Fruit fly (Drosophila melanogaster) whole organism, adult: Measurements from ENCODE around the gene LManIII.

Experiments
- CG11617 ChIP-seq: fragments of 200-800 bp; sonication (Bioruptor generic); optimal IDR thresholded peaks from 2 replicates; lab custom pipeline; 2017; ENCODE audit warnings: mild to moderate bottlenecking, missing biosample characterization, missing genetic modification reagents, missing genetic modification characterization
- CG12768 ChIP-seq: fragments of 200-800 bp; sonication (Bioruptor generic); optimal IDR thresholded peaks from 2 replicates; lab custom pipeline; 2017; ENCODE audit warnings: missing biosample characterization, missing genetic modification characterization, mild to moderate bottlenecking, moderate library complexity, missing genetic modification reagents
- CG14711 ChIP-seq: fragments of 200-800 bp; sonication (Bioruptor generic); optimal IDR thresholded peaks from 2 replicates; lab custom pipeline; 2018; ENCODE audit warnings: missing biosample characterization, mild to moderate bottlenecking, missing genetic modification characterization, moderate library complexity
- CG1620 ChIP-seq: fragments of 200-800 bp; sonication (Bioruptor generic); optimal IDR thresholded peaks from 2 replicates; lab custom pipeline; 2016; ENCODE audit warnings: missing biosample characterization, missing genetic modification characterization
- CG33017 ChIP-seq: fragments of 200-800 bp; sonication (Bioruptor generic); optimal IDR thresholded peaks from 2 replicates; lab custom pipeline; 2018; ENCODE audit warnings: missing biosample characterization, mild to moderate bottlenecking, missing genetic modification characterization, moderate library complexity
- CG5204 ChIP-seq: fragments of 200-800 bp; sonication (Bioruptor generic); optimal IDR thresholded peaks from 2 replicates; lab custom pipeline; 2016; ENCODE audit warnings: missing biosample characterization, missing genetic modification characterization
- CG7045 ChIP-seq: fragments of 200-800 bp; sonication (Bioruptor generic); optimal IDR thresholded peaks from 2 replicates; lab custom pipeline; 2017; ENCODE audit warnings: missing biosample characterization, mild to moderate bottlenecking, missing genetic modification characterization
- CG7101 ChIP-seq: fragments of 200-800 bp; sonication (Bioruptor generic); optimal IDR thresholded peaks from 2 replicates; lab custom pipeline; 2018; ENCODE audit warnings: missing biosample characterization, mild to moderate bottlenecking, missing genetic modification characterization, moderate library complexity
- Clk ChIP-seq: fragments of 200-800 bp; sonication (Bioruptor generic); optimal IDR thresholded peaks from 2 replicates; lab custom pipeline; 2017; ENCODE audit warnings: missing biosample characterization, missing genetic modification characterization
- Crg-1 ChIP-seq: fragments of 200-800 bp; sonication (Bioruptor generic); optimal IDR thresholded peaks from 2 replicates; lab custom pipeline; 2016; ENCODE audit warnings: missing biosample characterization, missing genetic modification characterization
- Hr96 ChIP-seq: fragments of 200-800 bp; sonication (Bioruptor generic); optimal IDR thresholded peaks from 2 replicates; lab custom pipeline; 2016; ENCODE audit warnings: missing biosample characterization, missing genetic modification characterization
- Mnt ChIP-seq: fragments of 200-800 bp; sonication (Bioruptor generic); optimal IDR thresholded peaks from 2 replicates; lab custom pipeline; 2016; ENCODE audit warnings: missing biosample characterization, mild to moderate bottlenecking, missing genetic modification characterization
- bab1 ChIP-seq: fragments of 200-800 bp; sonication (Bioruptor generic); optimal IDR thresholded peaks from 3 replicates; lab custom pipeline; 2019; ENCODE audit warnings: missing biosample characterization, mild to moderate bottlenecking, missing genetic modification characterization, moderate library complexity
- cic ChIP-seq: fragments of 200-800 bp; sonication (Bioruptor generic); optimal IDR thresholded peaks from 2 replicates; lab custom pipeline; 2017; ENCODE audit warnings: missing biosample characterization, mild to moderate bottlenecking, missing genetic modification characterization, moderate library complexity
- cnc ChIP-seq, 2 experiments: fragments of >200 bp; optimal IDR thresholded peaks; 2 replicates each; lab custom pipeline; 2017
- kay ChIP-seq: fragments of 200-800 bp; sonication (Bioruptor generic); peaks from one replicate; lab custom pipeline; 2016; ENCODE audit warnings: missing biosample characterization, missing genetic modification characterization, borderline replicate concordance
- ovo ChIP-seq: fragments of 200-800 bp; sonication (Bioruptor generic); optimal IDR thresholded peaks from 2 replicates; lab custom pipeline; 2016; ENCODE audit warnings: missing biosample characterization, missing genetic modification characterization
- pad ChIP-seq: fragments of 200-800 bp; sonication (Bioruptor generic); optimal IDR thresholded peaks from 3 replicates; lab custom pipeline; 2017; ENCODE audit warnings: missing biosample characterization, missing genetic modification characterization, mild to moderate bottlenecking, moderate library complexity, missing genetic modification reagents
- tj ChIP-seq: fragments of 200-800 bp; sonication (Bioruptor generic); optimal IDR thresholded peaks from 3 replicates; lab custom pipeline; 2017; ENCODE audit warnings: missing biosample characterization, mild to moderate bottlenecking, missing genetic modification characterization, moderate library complexity
- toe ChIP-seq: fragments of 200-800 bp; sonication (Bioruptor generic); optimal IDR thresholded peaks from 2 replicates; lab custom pipeline; 2016; ENCODE audit warnings: missing biosample characterization, missing genetic modification characterization

The LManIII gene

dm6 chr2L:8734998-8735397, 33.5 kb downstream of the LManIII start:
- TF ChIP-seq ovo (GFP tag; lab: Kevin White, UChicago) (no peak), Mnt (no peak)

DNA sequence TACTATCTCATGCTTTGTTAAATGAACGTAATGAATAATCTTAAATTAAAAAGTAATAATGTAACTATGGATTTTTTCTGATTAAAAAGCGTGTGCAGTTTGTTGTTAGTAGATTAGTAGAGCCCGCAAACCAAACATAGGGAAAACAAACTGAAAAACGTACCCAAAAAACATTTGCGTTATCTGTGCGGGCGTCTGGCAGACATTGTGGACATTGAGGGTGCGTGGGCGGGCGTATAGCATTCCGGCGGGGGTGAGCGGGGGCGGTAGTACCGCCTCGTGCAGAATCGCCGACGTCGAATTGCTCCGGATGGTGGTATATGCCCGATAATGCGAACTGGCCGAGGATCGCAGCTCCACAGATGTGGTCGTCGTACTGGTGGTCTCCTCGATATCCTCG, 34.2 kb downstream of the LManIII start:
- TF ChIP-seq Crg-1 (GFP tag; lab: Kevin White, UChicago) = no peak
- no peak for TF ChIP-seq cnc (optimal IDR thresholded peaks at IDR 0.05; lab: Kevin White, UChicago)
- no peak for TF ChIP-seq CG7101 (tag; lab: Kevin White, UChicago)
- no peak for TF ChIP-seq CG12768 (GFP tag; lab: Kevin White, UChicago)
- TF ChIP-seq CG1620 = no peak
- TF ChIP-seq CG11617 (GFP tag; lab: Kevin White, UChicago) = no peak
- no peak for TF ChIP-seq CG5204
- no peak for TF ChIP-seq Mnt
- TF ChIP-seq bab1 = no peak
- TF ChIP-seq CG7045 (GFP tag; lab: Kevin White, UChicago) = no peak
- TF ChIP-seq kay (GFP tag; lab: Kevin White, UChicago) = no peak

DNA sequence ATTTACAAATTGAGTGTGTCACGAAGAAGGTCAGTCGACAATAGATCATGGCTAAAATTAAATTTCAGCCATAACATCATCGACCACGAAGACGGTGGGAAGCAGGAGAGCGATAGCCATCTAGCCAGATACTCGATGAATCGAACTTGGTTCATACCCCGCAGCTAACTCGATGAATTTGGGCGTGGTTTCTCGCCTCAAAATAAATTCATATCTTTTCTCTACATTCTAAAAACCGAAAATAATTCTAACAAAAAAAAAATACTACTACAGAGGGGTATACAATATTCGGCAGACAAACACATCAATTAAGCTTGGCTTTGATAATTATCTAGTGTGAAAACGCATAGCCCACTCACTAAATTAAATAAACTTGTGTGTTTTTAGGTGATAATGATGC, 35.8 kb downstream of the LManIII start:
- no peak for TF ChIP-seq pad (GFP tag; lab: Kevin White, UChicago)
- no peak for TF ChIP-seq CG33017 (tag; lab: Kevin White, UChicago)
- no peak for TF ChIP-seq CG7045 (GFP tag; lab: Kevin White, UChicago)
- no peak for TF ChIP-seq toe (GFP tag; lab: Kevin White, UChicago)
- TF ChIP-seq CG1620 = no peak
- TF ChIP-seq tj (GFP tag; lab: Kevin White, UChicago) = no peak
- no peak for TF ChIP-seq Mnt
- no peak for TF ChIP-seq Clk (GFP tag; lab: Kevin White, UChicago)
- TF ChIP-seq cnc (optimal IDR thresholded peaks at IDR 0.05; lab: Kevin White, UChicago) = no peak
- no peak for TF ChIP-seq kay (GFP tag; lab: Kevin White, UChicago)
- no peak for TF ChIP-seq CG14711 (tag; lab: Kevin White, UChicago)
- TF ChIP-seq Hr96 (GFP tag; lab: Kevin White, UChicago) = no peak

- TF ChIP-seq CG33017 (tag; lab: Kevin White, UChicago) (no peak), tj (GFP tag; lab: Kevin White, UChicago) (no peak), CG12768 (GFP tag; lab: Kevin White, UChicago) (no peak), Crg-1 (GFP tag; lab: Kevin White, UChicago) (no peak), CG11617 (GFP tag; lab: Kevin White, UChicago) (no peak), CG7101 (tag; lab: Kevin White, UChicago) (no peak), ovo (GFP tag; lab: Kevin White, UChicago) (no peak), CG14711 (tag; lab: Kevin White, UChicago) (no peak), CG5204 (no peak), toe (GFP tag; lab: Kevin White, UChicago) (no peak), CG7045 (GFP tag; lab: Kevin White, UChicago) (no peak), pad (GFP tag; lab: Kevin White, UChicago) (no peak), cic (GFP tag; lab: Kevin White, UChicago) (no peak), cnc (optimal IDR thresholded peaks at IDR 0.05; lab: Kevin White, UChicago) (no peak), Hr96 (GFP tag; lab: Kevin White, UChicago) (no peak), Mnt (no peak), CG1620 (no peak)
Observed at dm6 chr2L:8721028-8721427, 47.5 kb downstream of the LManIII start.

dm6 chr2L:8719757-8720156, 48.8 kb downstream of the LManIII start:
- TF ChIP-seq kay (GFP tag; lab: Kevin White, UChicago) (peak; percentile 30), pad (GFP tag; lab: Kevin White, UChicago) (no peak), cic (GFP tag; lab: Kevin White, UChicago) (peak; percentile 61), Crg-1 (GFP tag; lab: Kevin White, UChicago) (no peak)

DNA sequence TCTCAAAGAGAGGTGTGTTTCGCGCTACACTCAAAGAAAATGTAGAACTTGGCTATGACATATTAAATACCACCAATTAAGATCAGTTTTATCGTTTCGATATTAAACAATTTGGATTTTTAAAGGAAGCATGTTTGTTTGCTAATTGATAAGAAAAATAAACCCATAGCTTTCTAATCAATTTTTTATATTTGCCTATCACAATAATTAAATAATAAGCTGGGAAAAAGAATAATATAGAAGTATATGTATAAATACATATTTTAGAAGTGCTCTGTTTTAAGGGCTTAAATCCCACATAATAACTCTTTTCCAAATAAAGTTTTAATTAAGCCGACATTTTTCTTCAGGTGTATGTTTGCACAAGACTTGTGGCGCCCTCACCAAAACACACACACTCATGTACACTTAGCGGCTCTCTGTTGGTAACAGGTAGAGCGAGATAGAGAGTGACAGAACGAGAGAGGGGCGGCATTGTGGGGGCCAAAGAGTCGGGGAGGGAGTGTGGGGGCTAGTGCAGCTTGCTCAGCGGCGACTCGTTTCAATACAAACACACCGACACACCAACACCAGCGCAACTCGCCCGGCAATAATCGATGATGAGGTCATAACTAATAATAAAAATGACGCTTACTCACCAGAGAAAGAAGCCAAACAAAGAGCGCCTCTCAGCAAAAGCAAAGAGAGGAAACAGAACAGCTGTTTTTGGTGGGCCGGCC, 50.7 kb downstream of the LManIII start:
- peak; percentile 70 for TF ChIP-seq kay (GFP tag; lab: Kevin White, UChicago)
- peak; percentile 49 for TF ChIP-seq Crg-1 (GFP tag; lab: Kevin White, UChicago)
- peak; percentile 78 for TF ChIP-seq CG14711 (tag; lab: Kevin White, UChicago)
- no peak for TF ChIP-seq cnc (optimal IDR thresholded peaks at IDR 0.05; lab: Kevin White, UChicago)
- peak; percentile 59 for TF ChIP-seq cic (GFP tag; lab: Kevin White, UChicago)
- TF ChIP-seq CG7101 (tag; lab: Kevin White, UChicago) = peak; percentile 89
- peak; percentile 77 for TF ChIP-seq toe (GFP tag; lab: Kevin White, UChicago)
- TF ChIP-seq CG1620 = peak; percentile 61
- TF ChIP-seq CG11617 (GFP tag; lab: Kevin White, UChicago) = peak; percentile 96
- peak; percentile 73 for TF ChIP-seq pad (GFP tag; lab: Kevin White, UChicago)
- TF ChIP-seq CG33017 (tag; lab: Kevin White, UChicago) = peak; percentile 86
- TF ChIP-seq Mnt = peak; percentile 71
- TF ChIP-seq bab1 = peak; percentile 79
- peak; percentile 48 for TF ChIP-seq Hr96 (GFP tag; lab: Kevin White, UChicago)
- TF ChIP-seq CG12768 (GFP tag; lab: Kevin White, UChicago) = peak; percentile 78
- TF ChIP-seq CG7045 (GFP tag; lab: Kevin White, UChicago) = peak; percentile 94
- peak; percentile 79 for TF ChIP-seq tj (GFP tag; lab: Kevin White, UChicago)
- TF ChIP-seq Clk (GFP tag; lab: Kevin White, UChicago) = peak; percentile 67
- peak; percentile 87 for TF ChIP-seq CG5204
- peak; percentile 13 for TF ChIP-seq ovo (GFP tag; lab: Kevin White, UChicago)
